Worm (Caenorhabditis elegans) whole organism, young adult: ENCODE results near the gene fbxa-37.

ENCODE experiments used
- B0019.2 ChIP-seq: fragments of 200-800 bp; sonication (Bioruptor generic); conservative IDR thresholded peaks from 2 replicates; pipeline ENCODE4 v1.3.6; 2022; ENCODE audit warnings: missing genetic modification reagents, missing genetic modification characterization, missing compliant biosample characterization
- B0336.3 ChIP-seq: fragments of 200-800 bp; sonication (Bioruptor generic); IDR thresholded peaks from 2 replicates; pipeline ENCODE4 v1.3.6; 2022; ENCODE audit warnings: missing genetic modification characterization, missing compliant biosample characterization
- F10E7.11 ChIP-seq: sonication (generic microtip); optimal IDR thresholded peaks from 2 replicates; lab custom pipeline; 2017; ENCODE audit warnings: mild to moderate bottlenecking, missing genetic modification characterization, moderate library complexity, missing compliant biosample characterization
- Y53G8AR.9 ChIP-seq: fragments of 200-800 bp; sonication (Bioruptor generic); conservative IDR thresholded peaks from 2 replicates; pipeline ENCODE4 v1.3.6; 2022; ENCODE audit warnings: missing genetic modification reagents, missing genetic modification characterization, missing compliant biosample characterization
- Y56A3A.18 ChIP-seq: fragments of 200-800 bp; sonication (Bioruptor generic); IDR thresholded peaks from 2 replicates; pipeline ENCODE4 v1.3.6; 2022; ENCODE audit warnings: missing genetic modification reagents, missing genetic modification characterization, missing compliant biosample characterization
- Y67H2A.10 ChIP-seq: fragments of 200-800 bp; sonication (Bioruptor generic); conservative IDR thresholded peaks from 2 replicates; pipeline ENCODE4 v1.3.6; 2022; ENCODE audit warnings: missing genetic modification reagents, missing genetic modification characterization, missing compliant biosample characterization
- Y79H2A.3 ChIP-seq: fragments of 200-800 bp; sonication (Bioruptor generic); conservative IDR thresholded peaks from 2 replicates; pipeline ENCODE4 v1.3.6; 2022; ENCODE audit warnings: missing genetic modification reagents, missing genetic modification characterization, missing compliant biosample characterization
- ama-1 ChIP-seq, 3 experiments: fragments of 150-350 bp in 1 of 3; sonication (generic microtip) in 2 of 3; optimal IDR thresholded peaks; 2 replicates each; lab custom pipeline; 2014 to 2018; ENCODE audit warnings: missing biosample characterization in 2 of 3, missing genetic modification characterization in 2 of 3, missing genetic modification reagents in 2 of 3
- aptf-3 ChIP-seq: fragments of 200-800 bp; sonication (Bioruptor generic); IDR thresholded peaks from 2 replicates; pipeline ENCODE4 v1.3.6; 2022; ENCODE audit warnings: missing genetic modification characterization, missing compliant biosample characterization
- attf-5 ChIP-seq: fragments of 200-800 bp; sonication (Bioruptor generic); optimal IDR thresholded peaks from 2 replicates; lab custom pipeline; 2018; ENCODE audit warnings: mild to moderate bottlenecking, missing genetic modification characterization, missing compliant biosample characterization
- ccch-3 ChIP-seq: fragments of 200-800 bp; sonication (Bioruptor generic); optimal IDR thresholded peaks from 2 replicates; lab custom pipeline; 2018; ENCODE audit warnings: mild to moderate bottlenecking, missing genetic modification characterization, missing compliant biosample characterization
- ceh-58 ChIP-seq: fragments of 200-800 bp; sonication (Bioruptor generic); IDR thresholded peaks from 2 replicates; pipeline ENCODE4 v1.3.6; 2022; ENCODE audit warnings: missing genetic modification characterization, missing compliant biosample characterization
- ceh-79 ChIP-seq: sonication (generic microtip); optimal IDR thresholded peaks from 2 replicates; lab custom pipeline; 2017; ENCODE audit warnings: mild to moderate bottlenecking, missing genetic modification characterization, missing compliant biosample characterization
- dpl-1 ChIP-seq: fragments of 150-350 bp; optimal IDR thresholded peaks from 2 replicates; lab custom pipeline; 2014; ENCODE audit warnings: missing biosample characterization, missing genetic modification reagents, missing genetic modification characterization
- egl-18 ChIP-seq: fragments of 200-800 bp; sonication (Bioruptor generic); IDR thresholded peaks from 2 replicates; pipeline ENCODE4 v1.3.6; 2022; ENCODE audit warnings: missing genetic modification reagents, missing genetic modification characterization, missing compliant biosample characterization
- egl-44 ChIP-seq: fragments of 200-800 bp; sonication (Bioruptor generic); IDR thresholded peaks from 2 replicates; pipeline ENCODE4 v1.3.6; 2022; ENCODE audit warnings: missing genetic modification reagents, missing genetic modification characterization, missing compliant biosample characterization
- egrh-3 ChIP-seq: fragments of 200-800 bp; sonication (Bioruptor generic); IDR thresholded peaks from 2 replicates; pipeline ENCODE4 v1.3.6; 2022; ENCODE audit warnings: missing genetic modification reagents, missing genetic modification characterization, missing compliant biosample characterization
- gei-17 ChIP-seq: fragments of 200-800 bp; sonication (Bioruptor generic); optimal IDR thresholded peaks from 2 replicates; lab custom pipeline; 2018; ENCODE audit warnings: mild to moderate bottlenecking, missing genetic modification characterization, missing compliant biosample characterization
- hmg-1.2 ChIP-seq: fragments of 200-800 bp; sonication (Bioruptor generic); IDR thresholded peaks from 2 replicates; pipeline ENCODE4 v1.3.6; 2022; ENCODE audit warnings: missing genetic modification reagents, missing genetic modification characterization, missing compliant biosample characterization
- lag-1 ChIP-seq: fragments of 200-800 bp; sonication (Bioruptor generic); IDR thresholded peaks from 2 replicates; pipeline ENCODE4 v1.3.6; 2022; ENCODE audit warnings: missing genetic modification reagents, missing genetic modification characterization, missing compliant biosample characterization
- lin-26 ChIP-seq: fragments of 200-800 bp; sonication (Bioruptor generic); IDR thresholded peaks from 2 replicates; pipeline ENCODE4 v1.3.6; 2022; ENCODE audit warnings: missing genetic modification reagents, missing genetic modification characterization, missing compliant biosample characterization
- lin-35 ChIP-seq, 3 experiments: fragments of 150-350 bp in 2 of 3; sonication (generic microtip) in 1 of 3; optimal IDR thresholded peaks; 2 replicates each; lab custom pipeline; 2014 to 2018; ENCODE audit warnings: missing biosample characterization in 3 of 3, missing genetic modification characterization in 3 of 3, missing genetic modification reagents in 3 of 3
- lin-40 ChIP-seq: sonication (generic microtip); optimal IDR thresholded peaks from 2 replicates; lab custom pipeline; 2016; ENCODE audit warnings: missing genetic modification characterization, mild to moderate bottlenecking, missing compliant biosample characterization, missing genotype, missing genetic modification reagents
- lir-1 ChIP-seq: fragments of 200-800 bp; sonication (Bioruptor generic); conservative IDR thresholded peaks from 2 replicates; pipeline ENCODE4 v1.3.6; 2022; ENCODE audit warnings: missing genetic modification reagents, missing genetic modification characterization, missing compliant biosample characterization
- madf-10 ChIP-seq: sonication (generic microtip); optimal IDR thresholded peaks from 2 replicates; lab custom pipeline; 2016; ENCODE audit warnings: mild to moderate bottlenecking, missing genetic modification characterization, missing compliant biosample characterization
- madf-8 ChIP-seq: fragments of 200-800 bp; sonication (Bioruptor generic); conservative IDR thresholded peaks from 2 replicates; pipeline ENCODE4 v1.3.6; 2022; ENCODE audit warnings: missing genetic modification reagents, missing genetic modification characterization, missing compliant biosample characterization
- mxl-1 ChIP-seq: sonication (generic microtip); optimal IDR thresholded peaks from 2 replicates; lab custom pipeline; 2016; ENCODE audit warnings: missing genetic modification characterization, missing compliant biosample characterization
- nhr-80 ChIP-seq: sonication (generic microtip); optimal IDR thresholded peaks from 2 replicates; lab custom pipeline; 2016; ENCODE audit warnings: missing genetic modification characterization, missing compliant biosample characterization
- nhr-90 ChIP-seq: sonication (generic microtip); optimal IDR thresholded peaks from 2 replicates; lab custom pipeline; 2016; ENCODE audit warnings: missing genotype, mild to moderate bottlenecking, missing genetic modification characterization, missing compliant biosample characterization
- repo-1 ChIP-seq: sonication (generic microtip); optimal IDR thresholded peaks from 2 replicates; lab custom pipeline; 2017; ENCODE audit warnings: mild to moderate bottlenecking, missing genetic modification characterization, missing compliant biosample characterization
- sdz-38 ChIP-seq: sonication (generic microtip); optimal IDR thresholded peaks from 2 replicates; lab custom pipeline; 2016; ENCODE audit warnings: missing genotype, missing genetic modification characterization, missing compliant biosample characterization
- sea-2 ChIP-seq: fragments of 200-800 bp; sonication (Bioruptor generic); IDR thresholded peaks from 2 replicates; pipeline ENCODE4 v1.3.6; 2022; ENCODE audit warnings: missing genetic modification characterization, missing compliant biosample characterization
- snpc-1.1 ChIP-seq: sonication (generic microtip); optimal IDR thresholded peaks from 2 replicates; lab custom pipeline; 2017; ENCODE audit warnings: missing genetic modification characterization, mild to moderate bottlenecking, missing compliant biosample characterization, antibody characterized with exemption, moderate library complexity, missing genotype, missing genetic modification reagents; ENCODE audit not compliant: insufficient read depth
- snpc-4 ChIP-seq, 5 experiments: fragments of 150-350 bp in 1 of 5; sonication (generic microtip) in 4 of 5; optimal IDR thresholded peaks; 2 replicates each; lab custom pipeline; 2014 to 2018; ENCODE audit warnings: missing genetic modification characterization in 5 of 5, missing biosample characterization in 3 of 5, antibody characterized with exemption in 2 of 5, mild to moderate bottlenecking in 2 of 5, missing compliant biosample characterization in 2 of 5, missing genotype in 2 of 5, moderate library complexity in 2 of 5, missing genetic modification reagents in 1 of 5
- zfh-2 ChIP-seq: fragments of 200-800 bp; sonication (Bioruptor generic); conservative IDR thresholded peaks from 2 replicates; pipeline ENCODE4 v1.3.6; 2022; ENCODE audit warnings: missing genetic modification reagents, missing genetic modification characterization, missing compliant biosample characterization
- ztf-25 ChIP-seq: fragments of 200-800 bp; sonication (Bioruptor generic); IDR thresholded peaks from 2 replicates; pipeline ENCODE4 v1.3.6; 2022; ENCODE audit warnings: missing genetic modification reagents, missing genetic modification characterization, missing compliant biosample characterization
- ztf-3 ChIP-seq: fragments of 200-800 bp; sonication (Bioruptor generic); optimal IDR thresholded peaks from 2 replicates; lab custom pipeline; 2018; ENCODE audit warnings: mild to moderate bottlenecking, missing genetic modification characterization, missing compliant biosample characterization

The fbxa-37 gene

DNA sequence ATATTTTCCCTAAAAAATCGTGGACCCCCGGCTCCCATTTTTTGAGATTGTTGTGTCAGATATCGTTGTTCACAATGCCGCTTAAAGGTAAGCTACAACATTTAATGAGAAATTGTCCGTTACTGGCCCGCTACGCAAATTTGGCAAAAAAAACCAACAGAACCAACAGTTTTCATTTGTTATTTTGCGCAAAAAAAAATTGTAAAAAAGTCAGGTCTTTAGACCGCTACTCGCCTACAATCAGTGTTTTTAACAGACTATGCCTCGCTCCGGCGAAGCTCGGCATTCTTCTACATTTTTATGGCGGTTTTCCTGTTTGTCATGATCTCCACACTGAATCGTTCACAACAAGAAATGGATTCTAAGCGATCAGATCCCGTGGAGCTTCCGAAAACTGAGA lies 24.1 kb downstream of the fbxa-37 start, which contains the start of gene Y82E9BL.12 (continued):
- TF ChIP-seq ztf-25 (no peak), lin-26 (no peak), snpc-4 (GFP tag; optimal IDR thresholded peaks at IDR 0.05; lab: Kevin White, UChicago) (no peak), snpc-4 (tag; optimal IDR thresholded peaks at IDR 0.05; lab: Kevin White, UChicago) (no peak), ztf-3 (GFP tag; lab: Kevin White, UChicago) (no peak), egrh-3 (GFP tag; lab: Robert Waterston, UW) (no peak)

DNA sequence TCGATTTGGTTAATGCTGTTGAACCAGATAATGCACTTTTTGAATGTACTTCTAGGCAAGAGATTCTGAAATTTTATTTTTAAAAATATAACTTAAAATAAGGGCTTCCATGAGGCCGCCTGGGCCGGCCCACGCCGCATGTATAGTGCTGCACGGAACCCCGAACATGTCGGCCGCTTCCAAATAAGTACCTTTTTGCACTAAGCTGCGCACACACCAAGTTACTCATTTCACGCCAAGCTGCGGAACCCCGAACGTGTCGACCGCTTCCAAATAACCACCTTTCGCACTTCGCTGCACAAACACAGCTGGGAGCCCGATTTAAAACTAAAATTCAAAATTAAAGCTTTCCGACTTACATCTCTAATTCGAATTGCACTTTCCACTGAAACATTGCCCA lies 26.6 kb downstream of the fbxa-37 start:
- TF ChIP-seq mxl-1 (no peak), Y67H2A.10 (GFP tag; lab: Robert Waterston, UW) (no peak), ceh-79 (tag; lab: Kevin White, UChicago) (no peak), B0336.3 (GFP tag; lab: Robert Waterston, UW) (no peak), nhr-90 (tag; lab: Kevin White, UChicago) (no peak), snpc-1.1 (tag; lab: Kevin White, UChicago) (peak; percentile 61), snpc-4 (GFP tag; optimal IDR thresholded peaks at IDR 0.05; lab: Kevin White, UChicago) (peak; percentile 46), snpc-4 (tag; optimal IDR thresholded peaks at IDR 0.05; lab: Kevin White, UChicago) (peak in 2 of 4 experiments; percentile 68 to 85)
- TF ChIP-seq, all 124 proteins: peak for 2

DNA sequence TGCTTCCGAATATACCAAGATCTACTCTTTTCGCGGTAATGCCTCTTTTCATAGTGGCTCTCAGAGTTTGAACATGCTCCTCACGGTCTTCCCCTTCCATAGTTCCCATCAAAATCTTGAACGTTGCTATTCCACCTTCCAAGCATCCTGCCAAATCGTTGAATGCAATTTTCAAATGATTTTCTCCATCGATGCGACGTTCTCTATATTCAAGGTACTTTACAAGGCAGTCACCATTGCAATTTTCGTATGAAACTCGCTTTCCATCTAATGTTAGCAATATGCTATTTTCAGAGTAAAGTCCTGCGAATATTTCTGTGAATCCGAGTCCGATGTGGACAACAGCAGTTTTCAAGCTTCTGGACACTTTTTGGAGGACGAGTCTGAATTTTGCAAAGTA lies 29.5 kb downstream of the fbxa-37 start:
- TF ChIP-seq egl-44 (GFP tag; lab: Robert Waterston, UW) (no peak), sdz-38 (no peak), attf-5 (GFP tag; lab: Kevin White, UChicago) (no peak), hmg-1.2 (GFP tag; lab: Robert Waterston, UW) (no peak), dpl-1 (GFP tag; lab: Kevin White, UChicago) (no peak), ztf-3 (GFP tag; lab: Kevin White, UChicago) (no peak), lin-35 (GFP tag; optimal IDR thresholded peaks at IDR 0.05; lab: Kevin White, UChicago) (no peak), lir-1 (no peak), B0336.3 (GFP tag; lab: Robert Waterston, UW) (no peak), sea-2 (GFP tag; lab: Robert Waterston, UW) (no peak), zfh-2 (GFP tag; lab: Robert Waterston, UW) (no peak), F10E7.11 (no peak)

DNA sequence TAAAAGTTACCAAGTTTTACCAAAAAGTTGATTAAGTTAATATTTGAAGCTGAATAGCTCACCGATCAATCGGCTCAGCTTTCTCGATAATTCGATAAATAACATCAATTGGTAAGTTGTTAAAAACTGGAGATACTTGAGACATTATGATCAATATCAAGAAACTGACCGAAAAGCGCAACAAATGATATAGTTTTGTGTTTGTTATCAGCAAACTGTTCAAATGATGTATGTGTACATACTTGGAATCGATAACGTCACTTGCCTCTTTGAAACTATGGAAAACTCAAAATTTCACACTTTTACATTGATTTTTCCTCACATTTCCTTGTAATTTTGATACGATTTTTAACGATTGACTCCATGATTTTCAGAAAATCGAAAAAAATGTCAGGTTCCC lies 30.2 kb downstream of the fbxa-37 start, which contains the start of the genes fbxa-80 and fbxa-19:
Gene fbxa-80, minus strand, starts transcription at position 173 of the 400 bp plus-strand sequence.
Gene fbxa-19, plus strand, starts transcription at position 364 of the 400 bp plus-strand sequence.
- TF ChIP-seq ccch-3 (GFP tag; lab: Kevin White, UChicago) (no peak), nhr-80 (tag; lab: Kevin White, UChicago) (peak; percentile 43)

DNA sequence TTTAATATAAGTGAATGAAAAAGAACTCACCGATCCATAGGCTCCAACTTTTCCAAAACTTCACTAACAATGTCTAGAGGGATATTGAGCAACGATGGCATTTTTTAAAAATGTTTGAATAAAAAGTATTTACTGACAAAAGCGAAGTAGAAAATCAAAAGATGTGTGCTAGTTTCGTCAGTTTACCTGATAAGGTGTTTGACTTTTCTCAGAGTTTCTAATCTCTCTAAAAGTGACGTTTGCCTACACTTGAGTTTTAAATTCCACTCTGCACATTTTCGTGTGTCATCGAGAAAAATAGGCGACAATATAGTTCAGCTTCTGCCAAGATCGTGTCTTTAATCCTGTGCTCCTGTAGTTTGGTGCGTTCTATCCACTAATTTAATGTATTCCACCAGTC lies 36.8 kb downstream of the fbxa-37 start, which contains the start of gene fbxa-15:
Gene fbxa-15, minus strand, starts transcription at position 101 of the 400 bp plus-strand sequence.
- no peak for TF ChIP-seq madf-10 (tag; lab: Kevin White, UChicago)
- no peak for TF ChIP-seq repo-1 (tag; lab: Kevin White, UChicago)
- TF ChIP-seq B0019.2: no peak
- no peak for TF ChIP-seq ceh-58 (GFP tag; lab: Robert Waterston, UW)
- no peak for TF ChIP-seq Y79H2A.3 (GFP tag; lab: Robert Waterston, UW)
- no peak for TF ChIP-seq ama-1 (optimal IDR thresholded peaks at IDR 0.05; lab: Kevin White, UChicago)
- no peak for TF ChIP-seq ama-1 (GFP tag; optimal IDR thresholded peaks at IDR 0.05; lab: Kevin White, UChicago)
- no peak for TF ChIP-seq egl-18
- TF ChIP-seq Y56A3A.18 (GFP tag; lab: Robert Waterston, UW): no peak
- no peak for TF ChIP-seq snpc-1.1 (tag; lab: Kevin White, UChicago)
- TF ChIP-seq Y53G8AR.9 (GFP tag; lab: Robert Waterston, UW): no peak
- no peak for TF ChIP-seq madf-8
- no peak for TF ChIP-seq lin-40
- no peak for TF ChIP-seq aptf-3 (GFP tag; lab: Robert Waterston, UW)
- TF ChIP-seq lag-1: no peak
- no peak for TF ChIP-seq egl-44 (GFP tag; lab: Robert Waterston, UW)
- no peak for TF ChIP-seq gei-17 (GFP tag; lab: Kevin White, UChicago)
